Fruit fly (Drosophila melanogaster) whole organism, embryonic: ENCODE results near the gene slif.

Source experiments
- CG15696 ChIP-seq: fragments of 200-800 bp; sonication (Bioruptor generic); optimal IDR thresholded peaks from 2 replicates; lab custom pipeline; 2019; ENCODE audit warnings: missing biosample characterization, mild to moderate bottlenecking, missing genetic modification characterization, moderate library complexity
- CG3847 ChIP-seq: fragments of 200-800 bp; sonication (Bioruptor generic); IDR thresholded peaks from 2 replicates; pipeline ENCODE4 v1.3.6; 2022; ENCODE audit warnings: missing biosample characterization, missing genetic modification characterization
- CG6791 ChIP-seq: fragments of 200-800 bp; sonication (Bioruptor generic); IDR thresholded peaks from 3 replicates; pipeline ENCODE4 v1.3.6; 2022; ENCODE audit warnings: missing biosample characterization, missing genetic modification characterization; ENCODE audit not compliant: partially characterized antibody
- amos ChIP-seq: fragments of 200-800 bp; sonication (Bioruptor generic); IDR thresholded peaks from 2 replicates; pipeline ENCODE4 v1.3.6; 2022; ENCODE audit warnings: missing biosample characterization, missing genetic modification characterization; ENCODE audit not compliant: partially characterized antibody
- ase ChIP-seq: fragments of 200-800 bp; sonication (Bioruptor generic); IDR thresholded peaks from 3 replicates; pipeline ENCODE4 v1.3.6; 2022; ENCODE audit warnings: missing biosample characterization, missing genetic modification characterization
- lola ChIP-seq, 3 experiments: fragments of >200 bp in 2 of 3; fragments of 200-800 bp in 1 of 3; sonication (Bioruptor generic) in 1 of 3; optimal IDR thresholded peaks; 2 replicates each; lab custom pipeline; 2017 to 2019; ENCODE audit warnings: missing biosample characterization in 3 of 3, missing genetic modification characterization in 3 of 3, mild to moderate bottlenecking in 1 of 3, moderate library complexity in 1 of 3
- zen ChIP-seq: fragments of 200-800 bp; sonication (Bioruptor generic); optimal IDR thresholded peaks from 3 replicates; lab custom pipeline; 2018; ENCODE audit warnings: missing biosample characterization, mild to moderate bottlenecking, missing genetic modification characterization, moderate library complexity

Gene slif

dm6 chr3L:22940249-22940648 lies 59.4 kb downstream of the slif start (continued):
- no peak for TF ChIP-seq lola (GFP tag; optimal IDR thresholded peaks at IDR 0.05; lab: Kevin White, UChicago)
- TF ChIP-seq ase = 0 out of 3 replicates have a peak, but pooled peaks have one; percentile 17
- peak; percentile 40 for TF ChIP-seq CG15696
- peak; percentile 46; the same call in 1 of the 2 replicates for TF ChIP-seq amos
- TF ChIP-seq CG6791 (GFP tag; lab: Robert Waterston, UW) = peak; percentile 55; the same call in 1 of the 3 replicates
- TF ChIP-seq zen (tag; lab: Kevin White, UChicago) = peak; percentile 37
- TF ChIP-seq CG3847 = no peak
- TF ChIP-seq, all 482 proteins: peak for 16
